Worm (Caenorhabditis elegans): ENCODE measurements around the gene tba-4.

- TF ChIP-seq ztf-29 (GFP tag; IDR thresholded peaks at IDR 0.05) (no peak), med-1 (GFP tag; optimal IDR thresholded peaks at IDR 0.05; ENCODE audit: insufficient read depth) (no peak), flt-1 (GFP tag; IDR thresholded peaks at IDR 0.05) (no peak), T22C8.4 (GFP tag; IDR thresholded peaks at IDR 0.05) (no peak), cog-1 (tag; optimal IDR thresholded peaks at IDR 0.05) (no peak), ztf-23 (GFP tag; IDR thresholded peaks at IDR 0.05) (no peak), ref-1 (GFP tag; conservative IDR thresholded peaks at IDR 0.05) (no peak)
These were observed 36.6 kb downstream of the tba-4 start for ce11 chrII:10955114-10955513.

All from whole organism, midembryonic.